Worm (Caenorhabditis elegans): ENCODE data around the gene Y59H11AR.4.

Y59H11AR.4 gene

ce11 chrIV:8570719-8571118, 29.8 kb downstream of the Y59H11AR.4 start:
- TF ChIP-seq him-1 (tag; optimal IDR thresholded peaks at IDR 0.05) (no peak), W03F9.2 (tag; optimal IDR thresholded peaks at IDR 0.05) (no peak), dao-5 (tag; optimal IDR thresholded peaks at IDR 0.05) (no peak)

- TF ChIP-seq him-1 (tag; optimal IDR thresholded peaks at IDR 0.05) (no peak), dao-5 (tag; optimal IDR thresholded peaks at IDR 0.05) (no peak), W03F9.2 (tag; optimal IDR thresholded peaks at IDR 0.05) (no peak)
These were observed 30.3 kb downstream of the Y59H11AR.4 start, which contains the start of gene Y59H11AM.4 for ce11 chrIV:8570253-8570652. Y59H11AM.4 (minus strand) TSS chrIV:8570353.

- TF ChIP-seq W03F9.2 (tag; optimal IDR thresholded peaks at IDR 0.05) (no peak), him-1 (tag; optimal IDR thresholded peaks at IDR 0.05) (no peak)
These were observed 41.4 kb downstream of the Y59H11AR.4 start, which contains the start of gene npr-22 for ce11 chrIV:8559132-8559531. npr-22 (plus strand) TSS chrIV:8559432.

Measured in whole organism, L4/young adult.